Fruit fly (Drosophila melanogaster): ENCODE measurements around the gene CG4768.
A peak's percentile ranks its signal among the peaks of the same experiment; 100 is the strongest.

CG4768 gene

dm6 chrX:16816500-16816899 is 24.6 kb downstream of the CG4768 start (continued):
- TF ChIP-seq CG8944 (GFP tag; optimal IDR thresholded peaks at IDR 0.05): no peak
- no peak for TF ChIP-seq CG43689 (GFP tag; IDR thresholded peaks at IDR 0.05)
- no peak for TF ChIP-seq ara (GFP tag; IDR thresholded peaks at IDR 0.05)
- TF ChIP-seq zf30C (GFP tag; optimal IDR thresholded peaks at IDR 0.05): no peak
- no peak for TF ChIP-seq CG10267 (tag; optimal IDR thresholded peaks at IDR 0.05)
- no peak for TF ChIP-seq CG2199 (GFP tag; IDR thresholded peaks at IDR 0.05)
- TF ChIP-seq sqz (GFP tag; optimal IDR thresholded peaks at IDR 0.05): no peak
- TF ChIP-seq CG8089 (GFP tag; optimal IDR thresholded peaks at IDR 0.05): no peak
- TF ChIP-seq insv (GFP tag; optimal IDR thresholded peaks at IDR 0.05): no peak
- no peak for TF ChIP-seq ftz-f1 (GFP tag; optimal IDR thresholded peaks at IDR 0.05)
- no peak for TF ChIP-seq tgo (GFP tag; IDR thresholded peaks at IDR 0.05)
- no peak for TF ChIP-seq CG12942 (GFP tag; optimal IDR thresholded peaks at IDR 0.05)
- no peak for TF ChIP-seq croc (GFP tag; conservative IDR thresholded peaks at IDR 0.05)

- TF ChIP-seq Ssrp (tag; optimal IDR thresholded peaks at IDR 0.05): no peak
- no peak for TF ChIP-seq CG15073 (GFP tag; optimal IDR thresholded peaks at IDR 0.05)
- TF ChIP-seq stc (GFP tag; IDR thresholded peaks at IDR 0.05): no peak
- TF ChIP-seq nerfin-1 (tag; optimal IDR thresholded peaks at IDR 0.05): no peak
- TF ChIP-seq jigr1 (GFP tag; IDR thresholded peaks at IDR 0.05): no peak
- TF ChIP-seq CG9215 (GFP tag; IDR thresholded peaks at IDR 0.05): no peak
- no peak for TF ChIP-seq slp2 (GFP tag; optimal IDR thresholded peaks at IDR 0.05)
- no peak for TF ChIP-seq mam (GFP tag; optimal IDR thresholded peaks at IDR 0.05)
- TF ChIP-seq luna (GFP tag; optimal IDR thresholded peaks at IDR 0.05): no peak
- no peak for TF ChIP-seq C15 (GFP tag; IDR thresholded peaks at IDR 0.05)
- no peak for TF ChIP-seq CG10267 (tag; optimal IDR thresholded peaks at IDR 0.05)
- TF ChIP-seq odd (GFP tag; optimal IDR thresholded peaks at IDR 0.05): no peak
- TF ChIP-seq CG16779 (GFP tag; IDR thresholded peaks at IDR 0.05): no peak
- no peak for TF ChIP-seq Nf-YA (GFP tag; IDR thresholded peaks at IDR 0.05)
- no peak for TF ChIP-seq CG1233 (GFP tag; optimal IDR thresholded peaks at IDR 0.05)
- TF ChIP-seq usp (GFP tag; optimal IDR thresholded peaks at IDR 0.05): no peak
- TF ChIP-seq CG5180 (GFP tag; optimal IDR thresholded peaks at IDR 0.05): no peak
- TF ChIP-seq grn (GFP tag; optimal IDR thresholded peaks at IDR 0.05): no peak
- no peak for TF ChIP-seq CG8478 (optimal IDR thresholded peaks at IDR 0.05)
- no peak for TF ChIP-seq vnd (GFP tag; IDR thresholded peaks at IDR 0.05; ENCODE audit: partially characterized antibody)
Observed at dm6 chrX:16818186-16818585, 26.3 kb downstream of the CG4768 start.

- TF ChIP-seq CG10979 (tag; optimal IDR thresholded peaks at IDR 0.05) (peak; percentile 73), CG11247 (GFP tag; IDR thresholded peaks at IDR 0.05) (no peak), CTCF (GFP tag; optimal IDR thresholded peaks at IDR 0.05) (peak; percentile 72)
Observed at dm6 chrX:16820665-16821064, 28.7 kb downstream of the CG4768 start.

dm6 chrX:16821216-16821615 is 29.3 kb downstream of the CG4768 start:
- peak; percentile 12 for TF ChIP-seq Oli (tag; optimal IDR thresholded peaks at IDR 0.05)
- TF ChIP-seq fd96Cb (tag; optimal IDR thresholded peaks at IDR 0.05): peak; percentile 12
- peak; percentile 33; the same call in 1 of the 2 replicates for TF ChIP-seq CG31441 (GFP tag; IDR thresholded peaks at IDR 0.05)
- TF ChIP-seq gem (tag; optimal IDR thresholded peaks at IDR 0.05): peak; percentile 39
- TF ChIP-seq p53 (GFP tag; optimal IDR thresholded peaks at IDR 0.05): no peak
- TF ChIP-seq CG7839 (tag; optimal IDR thresholded peaks at IDR 0.05): peak; percentile 13
- no peak for TF ChIP-seq BtbVII (GFP tag; optimal IDR thresholded peaks at IDR 0.05)
- TF ChIP-seq CG8924 (tag; optimal IDR thresholded peaks at IDR 0.05): no peak
- no peak for TF ChIP-seq CG15269 (tag; optimal IDR thresholded peaks at IDR 0.05)
- TF ChIP-seq Nf-YA (GFP tag; IDR thresholded peaks at IDR 0.05): no peak
- TF ChIP-seq prd (optimal IDR thresholded peaks at IDR 0.05): no peak
- TF ChIP-seq prd (GFP tag; IDR thresholded peaks at IDR 0.05): no peak
- TF ChIP-seq sens (GFP tag): peak; percentile 76
- TF ChIP-seq gro (GFP tag; optimal IDR thresholded peaks at IDR 0.05): no peak
- TF ChIP-seq Sox102F (GFP tag; optimal IDR thresholded peaks at IDR 0.05): peak; percentile 40
- no peak for TF ChIP-seq Rx (GFP tag; IDR thresholded peaks at IDR 0.05)
- peak; percentile 44 for TF ChIP-seq phol (tag; optimal IDR thresholded peaks at IDR 0.05)
- TF ChIP-seq CG7556 (GFP tag; optimal IDR thresholded peaks at IDR 0.05): no peak

Measured in whole organism, embryonic.